Fruit fly (Drosophila melanogaster) Kc167 (cell line): Measurements from ENCODE around the gene Ldsdh1.

Source experiments
- Myc ChIP-seq: fragments of >200 bp; optimal IDR thresholded peaks from 2 replicates; lab custom pipeline; 2017; ENCODE audit warnings: missing external identifiers
- Sin3A ChIP-seq: fragments of >200 bp; optimal IDR thresholded peaks from 2 replicates; lab custom pipeline; 2018; ENCODE audit warnings: missing external identifiers
- h ChIP-seq: fragments of >200 bp; optimal IDR thresholded peaks from 3 replicates; lab custom pipeline; 2018; ENCODE audit warnings: missing external identifiers
- insv ChIP-seq: fragments of >200 bp; optimal IDR thresholded peaks from 3 replicates; lab custom pipeline; 2018; ENCODE audit warnings: missing external identifiers

DNA sequence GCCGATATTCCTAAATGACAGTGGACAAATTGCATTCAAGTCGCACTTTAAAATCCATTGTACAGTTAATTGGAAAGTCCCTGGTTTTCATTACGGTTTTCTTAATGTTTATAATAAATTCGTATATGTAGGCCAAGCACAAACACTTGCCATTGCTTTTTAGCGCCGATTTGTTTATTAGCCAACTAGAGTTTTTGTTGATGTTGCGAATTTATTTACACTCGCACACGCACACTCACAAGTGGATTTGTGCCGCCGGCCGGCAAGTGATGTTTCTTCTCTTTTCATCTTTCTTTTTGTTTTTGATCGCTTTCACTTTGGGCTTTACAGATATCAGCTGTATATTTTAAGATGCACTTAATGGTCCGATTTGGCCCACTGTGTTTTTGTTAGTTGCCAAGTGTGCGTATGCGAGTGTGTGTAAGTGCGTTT, 24.1 kb downstream of the Ldsdh1 start:
- TF ChIP-seq h (lab: Kevin White, UChicago) = no peak
- TF ChIP-seq Myc (lab: Kevin White, UChicago) = no peak
- TF ChIP-seq insv (lab: Kevin White, UChicago) = no peak
- no peak for TF ChIP-seq Sin3A (lab: Kevin White, UChicago)
